Worm (Caenorhabditis elegans): ENCODE results near the gene F09G8.5.

F09G8.5 gene

ce11 chrIII:8250007-8250683 lies 4.6 kb upstream of the F09G8.5 start, which contains the start of gene knl-1 (continued):
- no peak for TF ChIP-seq elt-2 (tag; optimal IDR thresholded peaks at IDR 0.05)
- no peak; the same call in 1 of the 2 replicates for TF ChIP-seq isw-1 (GFP tag; IDR thresholded peaks at IDR 0.05)
- peak; percentile 77 to 94 for TF ChIP-seq lin-35 (GFP tag; optimal IDR thresholded peaks at IDR 0.05)
- TF ChIP-seq nhr-85 (tag) = peak; percentile 62
- TF ChIP-seq nhr-19 (GFP tag; conservative IDR thresholded peaks at IDR 0.05) = no peak
- TF ChIP-seq snpc-4 (tag; optimal IDR thresholded peaks at IDR 0.05) = no peak
- TF ChIP-seq nhr-28 (tag; optimal IDR thresholded peaks at IDR 0.05) = no peak
- TF ChIP-seq ceh-82 (tag; optimal IDR thresholded peaks at IDR 0.05) = peak in 1 of 3 experiments; percentile 61
- TF ChIP-seq fos-1 (tag; optimal IDR thresholded peaks at IDR 0.05) = no peak
- no peak for TF ChIP-seq nhr-71 (tag; optimal IDR thresholded peaks at IDR 0.05)
- TF ChIP-seq mef-2 (tag; optimal IDR thresholded peaks at IDR 0.05) = no peak
- TF ChIP-seq rnt-1 (tag; optimal IDR thresholded peaks at IDR 0.05) = peak; percentile 65
- TF ChIP-seq F16B12.6 (tag; optimal IDR thresholded peaks at IDR 0.05) = peak; percentile 42
- TF ChIP-seq ztf-4 (tag; optimal IDR thresholded peaks at IDR 0.05) = no peak
- TF ChIP-seq ceh-90 (tag; optimal IDR thresholded peaks at IDR 0.05) = no peak
- peak; percentile 17 for TF ChIP-seq vab-15 (tag; optimal IDR thresholded peaks at IDR 0.05)
- TF ChIP-seq unc-86 (tag; optimal IDR thresholded peaks at IDR 0.05) = no peak
- TF ChIP-seq dsc-1 (tag; optimal IDR thresholded peaks at IDR 0.05) = no peak
- no peak for TF ChIP-seq hpl-2 (GFP tag; optimal IDR thresholded peaks at IDR 0.05)
- TF ChIP-seq irx-1 (tag; optimal IDR thresholded peaks at IDR 0.05) = no peak
- no peak for TF ChIP-seq ama-1 (optimal IDR thresholded peaks at IDR 0.05)
- no peak for TF ChIP-seq zag-1 (tag; optimal IDR thresholded peaks at IDR 0.05)
- TF ChIP-seq aha-1 (tag; optimal IDR thresholded peaks at IDR 0.05) = no peak
- peak; percentile 25 for TF ChIP-seq nhr-90 (tag; optimal IDR thresholded peaks at IDR 0.05; ENCODE audit: poor library complexity)
- TF ChIP-seq lin-13 (GFP tag; optimal IDR thresholded peaks at IDR 0.05) = peak; percentile 49
- TF ChIP-seq C04F5.9 (tag; optimal IDR thresholded peaks at IDR 0.05) = no peak
- no peak for TF ChIP-seq aly-2 (tag; optimal IDR thresholded peaks at IDR 0.05)
- TF ChIP-seq jun-1 (tag; optimal IDR thresholded peaks at IDR 0.05) = no peak
- no peak for TF ChIP-seq C34B4.2 (tag; optimal IDR thresholded peaks at IDR 0.05)
- TF ChIP-seq snu-23 (GFP tag; optimal IDR thresholded peaks at IDR 0.05) = peak; percentile 50
- no peak for TF ChIP-seq pqm-1 (tag; optimal IDR thresholded peaks at IDR 0.05)
- TF ChIP-seq nhr-84 (tag; optimal IDR thresholded peaks at IDR 0.05) = no peak
- TF ChIP-seq hlh-17 (GFP tag; optimal IDR thresholded peaks at IDR 0.05; ENCODE audit: borderline replicate concordance) = no peak

- TF ChIP-seq nhr-76 (tag; optimal IDR thresholded peaks at IDR 0.05) = no peak
- TF ChIP-seq nhr-237 (tag; optimal IDR thresholded peaks at IDR 0.05) = no peak
- TF ChIP-seq unc-62 (GFP tag; optimal IDR thresholded peaks at IDR 0.05) = no peak
- no peak for TF ChIP-seq skn-1 (tag; optimal IDR thresholded peaks at IDR 0.05)
- no peak for TF ChIP-seq rnt-1 (tag; optimal IDR thresholded peaks at IDR 0.05)
- no peak for TF ChIP-seq ama-1 (optimal IDR thresholded peaks at IDR 0.05)
- no peak for TF ChIP-seq zag-1 (tag; optimal IDR thresholded peaks at IDR 0.05)
- TF ChIP-seq swsn-7 (tag; optimal IDR thresholded peaks at IDR 0.05) = no peak
- TF ChIP-seq pqm-1 (tag; optimal IDR thresholded peaks at IDR 0.05) = no peak
- no peak for TF ChIP-seq lin-15B (tag; optimal IDR thresholded peaks at IDR 0.05)
- TF ChIP-seq hpl-2 (GFP tag; optimal IDR thresholded peaks at IDR 0.05) = no peak
- TF ChIP-seq zip-4 (GFP tag; optimal IDR thresholded peaks at IDR 0.05) = no peak
- TF ChIP-seq egl-13 (tag; optimal IDR thresholded peaks at IDR 0.05) = no peak
- TF ChIP-seq hlh-17 (GFP tag; optimal IDR thresholded peaks at IDR 0.05; ENCODE audit: borderline replicate concordance) = no peak
- TF ChIP-seq lin-13 (GFP tag; optimal IDR thresholded peaks at IDR 0.05) = no peak
Observed at ce11 chrIII:8258045-8258444, 3.3 kb downstream of the F09G8.5 start, which contains the start of gene ncr-2. Gene ncr-2 (plus strand): TSS chrIII:8258345.

- TF ChIP-seq ceh-8 (GFP tag; optimal IDR thresholded peaks at IDR 0.05) (peak; percentile 33), ceh-63 (GFP tag; optimal IDR thresholded peaks at IDR 0.05) (no peak), dpl-1 (GFP tag; optimal IDR thresholded peaks at IDR 0.05) (no peak), unc-62 (GFP tag; optimal IDR thresholded peaks at IDR 0.05) (no peak), snu-23 (GFP tag; optimal IDR thresholded peaks at IDR 0.05) (no peak)
Observed at ce11 chrIII:8262599-8262998, 7.8 kb downstream of the F09G8.5 start.

All from whole organism, L1 larva.